Fruit fly (Drosophila melanogaster) whole organism, embryonic: ENCODE measurements around the gene CG4467.

Experiments used
- Adf1 ChIP-seq: fragments of 200-800 bp; sonication (Bioruptor generic); IDR thresholded peaks from 2 replicates; pipeline ENCODE4 v1.3.6; 2022; ENCODE audit warnings: missing biosample characterization, missing genetic modification characterization
- B-H1 ChIP-seq: fragments of 200-800 bp; sonication (Bioruptor generic); IDR thresholded peaks from 3 replicates; pipeline ENCODE4 v1.3.6; 2022; ENCODE audit warnings: missing biosample characterization, missing genetic modification characterization
- CG11723 ChIP-seq: fragments of 200-800 bp; sonication (Bioruptor generic); optimal IDR thresholded peaks from 2 replicates; lab custom pipeline; 2017; ENCODE audit warnings: missing biosample characterization, mild to moderate bottlenecking, missing genetic modification characterization
- CG12744 ChIP-seq: fragments of 200-800 bp; sonication (Bioruptor generic); optimal IDR thresholded peaks from 2 replicates; lab custom pipeline; 2016; ENCODE audit warnings: missing biosample characterization, missing genetic modification characterization
- CG12769 ChIP-seq: fragments of 200-800 bp; sonication (Bioruptor generic); optimal IDR thresholded peaks from 2 replicates; lab custom pipeline; 2019; ENCODE audit warnings: missing biosample characterization, mild to moderate bottlenecking, missing genetic modification characterization, moderate library complexity
- CG1832 ChIP-seq: fragments of 200-800 bp; sonication (Bioruptor generic); optimal IDR thresholded peaks from 2 replicates; lab custom pipeline; 2017; ENCODE audit warnings: missing biosample characterization, mild to moderate bottlenecking, missing genetic modification characterization, inconsistent platforms
- CG2712 ChIP-seq: fragments of 200-800 bp; optimal IDR thresholded peaks from 3 replicates; lab custom pipeline; 2019; ENCODE audit warnings: missing biosample characterization, mild to moderate bottlenecking, missing genetic modification characterization, moderate library complexity
- CG30431 ChIP-seq: fragments of 200-800 bp; sonication (Bioruptor generic); optimal IDR thresholded peaks from 2 replicates; lab custom pipeline; 2017; ENCODE audit warnings: missing biosample characterization, missing genetic modification characterization
- CG31224 ChIP-seq: fragments of 200-800 bp; sonication (Bioruptor generic); IDR thresholded peaks from 2 replicates; pipeline ENCODE4 v1.3.6; 2022; ENCODE audit warnings: missing biosample characterization, missing genetic modification characterization
- CG32772 ChIP-seq: fragments of 200-800 bp; sonication (Bioruptor generic); IDR thresholded peaks from 2 replicates; pipeline ENCODE4 v1.3.6; 2022; ENCODE audit warnings: missing biosample characterization, missing genetic modification characterization
- CG34376 ChIP-seq: fragments of 200-800 bp; sonication (Bioruptor generic); optimal IDR thresholded peaks from 2 replicates; lab custom pipeline; 2018; ENCODE audit warnings: missing biosample characterization, mild to moderate bottlenecking, missing genetic modification characterization
- CG4282 ChIP-seq: fragments of 200-800 bp; sonication (Bioruptor generic); optimal IDR thresholded peaks from 2 replicates; lab custom pipeline; 2016; ENCODE audit warnings: missing biosample characterization, missing genetic modification characterization
- CG4360 ChIP-seq: fragments of 200-800 bp; sonication (Bioruptor generic); IDR thresholded peaks from 2 replicates; pipeline ENCODE4 v1.3.6; 2022; ENCODE audit warnings: missing biosample characterization, missing genetic modification characterization
- CG9609 ChIP-seq: fragments of 200-800 bp; sonication (Bioruptor generic); optimal IDR thresholded peaks from 3 replicates; lab custom pipeline; 2016; ENCODE audit warnings: missing biosample characterization, missing genetic modification characterization
- D19B ChIP-seq: fragments of 200-800 bp; sonication (Bioruptor generic); optimal IDR thresholded peaks from 2 replicates; lab custom pipeline; 2017; ENCODE audit warnings: missing biosample characterization, mild to moderate bottlenecking, missing genetic modification characterization
- Deaf1 ChIP-seq: fragments of 200-800 bp; optimal IDR thresholded peaks from 3 replicates; lab custom pipeline; 2019; ENCODE audit warnings: missing biosample characterization, mild to moderate bottlenecking, missing genetic modification characterization, moderate library complexity
- Eip74EF ChIP-seq, 2 experiments: fragments of 200-800 bp in 1 of 2; fragments of >200 bp in 1 of 2; sonication (Bioruptor generic) in 1 of 2; optimal IDR thresholded peaks; 2 replicates each; lab custom pipeline; 2017 to 2019; ENCODE audit warnings: missing biosample characterization in 2 of 2, missing genetic modification characterization in 2 of 2, mild to moderate bottlenecking in 1 of 2, moderate library complexity in 1 of 2
- GATAe ChIP-seq: fragments of 200-800 bp; sonication (Bioruptor generic); conservative IDR thresholded peaks from 2 replicates; pipeline ENCODE4 v1.3.6; 2022; ENCODE audit warnings: missing biosample characterization, missing genetic modification characterization
- HmgD ChIP-seq: fragments of 200-800 bp; sonication (Bioruptor generic); optimal IDR thresholded peaks from 3 replicates; lab custom pipeline; 2016; ENCODE audit warnings: missing biosample characterization, missing genetic modification characterization
- HmgZ ChIP-seq: fragments of 200-800 bp; sonication (Bioruptor generic); optimal IDR thresholded peaks from 2 replicates; lab custom pipeline; 2018; ENCODE audit warnings: missing biosample characterization, mild to moderate bottlenecking, missing genetic modification characterization
- Hr78 ChIP-seq, 2 experiments: fragments of 200-800 bp in 1 of 2; fragments of >200 bp in 1 of 2; sonication (Bioruptor generic) in 1 of 2; optimal IDR thresholded peaks; 2 replicates each; lab custom pipeline; 2017 to 2019; ENCODE audit warnings: missing biosample characterization in 2 of 2, missing genetic modification characterization in 2 of 2, mild to moderate bottlenecking in 1 of 2, moderate library complexity in 1 of 2
- Med ChIP-seq: fragments of 200-800 bp; sonication (Bioruptor generic); peaks from one replicate; lab custom pipeline; 2016; ENCODE audit warnings: missing biosample characterization, missing genetic modification characterization, mild to moderate bottlenecking, inconsistent platforms, moderate library complexity
- Mrtf ChIP-seq: fragments of 200-800 bp; sonication (Bioruptor generic); IDR thresholded peaks from 3 replicates; pipeline ENCODE4 v1.3.6; 2022; ENCODE audit warnings: missing biosample characterization, missing genetic modification characterization
- Six4 ChIP-seq: fragments of 200-800 bp; sonication (Bioruptor generic); optimal IDR thresholded peaks from 2 replicates; lab custom pipeline; 2016; ENCODE audit warnings: missing biosample characterization, missing genetic modification characterization
- YL-1 ChIP-seq: fragments of 200-800 bp; sonication (Bioruptor generic); optimal IDR thresholded peaks from 3 replicates; lab custom pipeline; 2017; ENCODE audit warnings: missing biosample characterization, mild to moderate bottlenecking, missing genetic modification characterization
- ash1 ChIP-seq: fragments of 200-800 bp; sonication (Bioruptor generic); optimal IDR thresholded peaks from 2 replicates; lab custom pipeline; 2018; ENCODE audit warnings: missing biosample characterization, mild to moderate bottlenecking, missing genetic modification characterization
- bigmax ChIP-seq: fragments of 200-800 bp; sonication (Bioruptor generic); optimal IDR thresholded peaks from 2 replicates; lab custom pipeline; 2018; ENCODE audit warnings: missing biosample characterization, mild to moderate bottlenecking, missing genetic modification characterization
- chinmo ChIP-seq: fragments of 200-800 bp; sonication (Bioruptor generic); IDR thresholded peaks from 4 replicates; pipeline ENCODE4 v1.3.6; 2022; ENCODE audit warnings: missing biosample characterization, missing genetic modification characterization; ENCODE audit not compliant: partially characterized antibody
- emc ChIP-seq: fragments of 200-800 bp; sonication (Bioruptor generic); optimal IDR thresholded peaks from 2 replicates; lab custom pipeline; 2016; ENCODE audit warnings: missing biosample characterization, missing genetic modification characterization
- ems ChIP-seq: fragments of 200-800 bp; sonication (Bioruptor generic); optimal IDR thresholded peaks from 3 replicates; lab custom pipeline; 2016; ENCODE audit warnings: missing biosample characterization, missing genetic modification characterization
- eve ChIP-seq, 2 experiments: fragments of >200 bp; optimal IDR thresholded peaks; 2 replicates each; lab custom pipeline; 2017; ENCODE audit warnings: missing biosample characterization in 2 of 2, missing genetic modification characterization in 2 of 2
- exex ChIP-seq: fragments of 200-800 bp; sonication (Bioruptor generic); optimal IDR thresholded peaks from 4 replicates; lab custom pipeline; 2018; ENCODE audit warnings: missing biosample characterization, mild to moderate bottlenecking, missing genetic modification characterization, moderate library complexity
- grn ChIP-seq: fragments of 200-800 bp; sonication (Bioruptor generic); optimal IDR thresholded peaks from 3 replicates; lab custom pipeline; 2017; ENCODE audit warnings: missing biosample characterization, missing genetic modification characterization
- hbn ChIP-seq: fragments of 200-800 bp; sonication (Bioruptor generic); IDR thresholded peaks from 2 replicates; pipeline ENCODE4 v1.3.6; 2022; ENCODE audit warnings: missing biosample characterization, missing genetic modification characterization; ENCODE audit not compliant: partially characterized antibody
- kay ChIP-seq: fragments of 200-800 bp; sonication (Bioruptor generic); optimal IDR thresholded peaks from 2 replicates; lab custom pipeline; 2016; ENCODE audit warnings: missing biosample characterization, missing genetic modification characterization
- lola ChIP-seq, 3 experiments: fragments of >200 bp in 2 of 3; fragments of 200-800 bp in 1 of 3; sonication (Bioruptor generic) in 1 of 3; optimal IDR thresholded peaks; 2 replicates each; lab custom pipeline; 2017 to 2019; ENCODE audit warnings: missing biosample characterization in 3 of 3, missing genetic modification characterization in 3 of 3, mild to moderate bottlenecking in 1 of 3, moderate library complexity in 1 of 3
- mam ChIP-seq: fragments of 200-800 bp; sonication (Bioruptor generic); optimal IDR thresholded peaks from 3 replicates; lab custom pipeline; 2016; ENCODE audit warnings: missing biosample characterization, missing genetic modification characterization
- otp ChIP-seq: fragments of 200-800 bp; sonication (Bioruptor generic); IDR thresholded peaks from 3 replicates; pipeline ENCODE4, ENCODE4 v1.3.6; 2022; ENCODE audit warnings: missing biosample characterization, missing genetic modification characterization
- prd ChIP-seq, 3 experiments: fragments of >200 bp in 2 of 3; fragments of 200-800 bp in 1 of 3; sonication (Bioruptor generic) in 1 of 3; optimal IDR thresholded peaks in 2 of 3; IDR thresholded peaks in 1 of 3; 2 replicates in 2 of 3; 3 replicates in 1 of 3; pipeline versions ENCODE4 v1.3.6 to Lab custom; 2017 to 2022; ENCODE audit warnings: missing biosample characterization in 1 of 3, missing genetic modification characterization in 1 of 3
- pum ChIP-seq: fragments of 200-800 bp; sonication (Bioruptor generic); optimal IDR thresholded peaks from 2 replicates; lab custom pipeline; 2016; ENCODE audit warnings: missing biosample characterization, missing genetic modification characterization
- ranshi ChIP-seq: fragments of 200-800 bp; sonication (Bioruptor generic); IDR thresholded peaks from 2 replicates; pipeline ENCODE4 v1.3.6; 2022; ENCODE audit warnings: missing biosample characterization, missing genetic modification characterization
- salm ChIP-seq: fragments of 200-800 bp; sonication (Bioruptor generic); optimal IDR thresholded peaks from 2 replicates; lab custom pipeline; 2018; ENCODE audit warnings: missing biosample characterization, mild to moderate bottlenecking, missing genetic modification characterization
- sd ChIP-seq: fragments of 200-800 bp; sonication (Bioruptor generic); optimal IDR thresholded peaks from 3 replicates; lab custom pipeline; 2018; ENCODE audit warnings: missing biosample characterization, mild to moderate bottlenecking, missing genetic modification characterization, moderate library complexity
- sqz ChIP-seq: fragments of 200-800 bp; sonication (Bioruptor generic); optimal IDR thresholded peaks from 3 replicates; lab custom pipeline; 2018; ENCODE audit warnings: missing biosample characterization, mild to moderate bottlenecking, missing genetic modification characterization
- sug ChIP-seq: fragments of 200-800 bp; optimal IDR thresholded peaks from 2 replicates; lab custom pipeline; 2019; ENCODE audit warnings: missing biosample characterization, mild to moderate bottlenecking, missing genetic modification characterization, moderate library complexity
- unc-4 ChIP-seq: fragments of 200-800 bp; sonication (Bioruptor generic); IDR thresholded peaks from 2 replicates; pipeline ENCODE4 v1.3.6; 2022; ENCODE audit warnings: missing biosample characterization, missing genetic modification characterization; ENCODE audit not compliant: partially characterized antibody
- z ChIP-seq: fragments of 200-800 bp; sonication (Bioruptor generic); IDR thresholded peaks from 3 replicates; pipeline ENCODE4 v1.3.6; 2022; ENCODE audit warnings: missing biosample characterization, missing genetic modification characterization

The CG4467 gene

dm6 chr3R:23189143-23189957 is 59.4 kb downstream of the CG4467 start (continued):
- TF ChIP-seq GATAe (GFP tag; lab: Robert Waterston, UW) (peak; percentile 88), Adf1 (GFP tag; lab: Robert Waterston, UW) (peak; percentile 23; the same call in 1 of the 2 replicates), CG12744 (no peak), HmgD (no peak), B-H1 (GFP tag; lab: Robert Waterston, UW) (no peak), CG34376 (peak; percentile 84), otp (GFP tag; lab: Robert Waterston, UW) (no peak), CG1832 (no peak), grn (GFP tag; lab: Kevin White, UChicago) (peak; percentile 81), CG12769 (tag; lab: Kevin White, UChicago) (no peak), Six4 (GFP tag; lab: Kevin White, UChicago) (no peak), sqz (GFP tag; lab: Kevin White, UChicago) (peak; percentile 36), kay (GFP tag; lab: Kevin White, UChicago) (peak; percentile 13), CG4360 (GFP tag; lab: Robert Waterston, UW) (0 out of 2 replicates have a peak, but pooled peaks have one; percentile 11), Eip74EF (GFP tag; optimal IDR thresholded peaks at IDR 0.05; lab: Kevin White, UChicago) (no peak), pum (GFP tag; lab: Kevin White, UChicago) (no peak), ranshi (GFP tag; lab: Robert Waterston, UW) (no peak), lola (GFP tag; optimal IDR thresholded peaks at IDR 0.05; lab: Kevin White, UChicago) (no peak), CG32772 (GFP tag; lab: Robert Waterston, UW) (no peak), chinmo (GFP tag; lab: Robert Waterston, UW) (peak; percentile 79; the same call in 1 of the 4 replicates), sd (tag; lab: Kevin White, UChicago) (peak; percentile 61), HmgZ (tag; lab: Kevin White, UChicago) (peak; percentile 32), exex (peak; percentile 91), prd (optimal IDR thresholded peaks at IDR 0.05; lab: Kevin White, UChicago) (no peak), prd (GFP tag; IDR thresholded peaks at IDR 0.05; lab: Robert Waterston, UW) (no peak), z (GFP tag; lab: Robert Waterston, UW) (0 out of 3 replicates have a peak, but pooled peaks have one; percentile 16), Med (peak; percentile 22), YL-1 (GFP tag; lab: Kevin White, UChicago) (no peak), Hr78 (GFP tag; optimal IDR thresholded peaks at IDR 0.05; lab: Kevin White, UChicago) (peak in 1 of 2 experiments; percentile 86), CG31224 (no peak)

- no peak for TF ChIP-seq CG4282
- TF ChIP-seq Mrtf: no peak
- no peak for TF ChIP-seq CG9609
- no peak for TF ChIP-seq unc-4 (GFP tag; lab: Robert Waterston, UW)
- no peak for TF ChIP-seq Deaf1 (tag; lab: Kevin White, UChicago)
- no peak for TF ChIP-seq CG2712 (tag; lab: Kevin White, UChicago)
- peak; percentile 69 for TF ChIP-seq D19B (GFP tag; lab: Kevin White, UChicago)
- no peak for TF ChIP-seq salm (tag; lab: Kevin White, UChicago)
- TF ChIP-seq bigmax: no peak
- TF ChIP-seq ash1 (GFP tag; lab: Kevin White, UChicago): no peak
- no peak for TF ChIP-seq CG11723 (GFP tag; lab: Kevin White, UChicago)
- no peak for TF ChIP-seq ems (GFP tag; lab: Kevin White, UChicago)
- TF ChIP-seq emc: no peak
- no peak for TF ChIP-seq mam
- no peak for TF ChIP-seq hbn (GFP tag; lab: Robert Waterston, UW)
- TF ChIP-seq CG30431: no peak
- no peak for TF ChIP-seq pum (GFP tag; lab: Kevin White, UChicago)
- TF ChIP-seq eve (GFP tag; optimal IDR thresholded peaks at IDR 0.05; lab: Kevin White, UChicago): peak in 1 of 2 experiments; percentile 43
- no peak for TF ChIP-seq sug (tag; lab: Kevin White, UChicago)
Observed at dm6 chr3R:23181714-23182337, 66.9 kb downstream of the CG4467 start.
